Worm (Caenorhabditis elegans) whole organism, early embryonic: ENCODE results near the gene rpc-2.

Experiments used
- F13C5.2 ChIP-seq: sonication (generic microtip); optimal IDR thresholded peaks from 2 replicates; lab custom pipeline; 2017; ENCODE audit warnings: mild to moderate bottlenecking, missing genetic modification characterization, inconsistent platforms, missing compliant biosample characterization
- aly-1 ChIP-seq: sonication (generic microtip); optimal IDR thresholded peaks from 2 replicates; lab custom pipeline; 2016; ENCODE audit warnings: missing genetic modification characterization, missing compliant biosample characterization
- ama-1 ChIP-seq: fragments of 150-350 bp; optimal IDR thresholded peaks from 2 replicates; lab custom pipeline; 2014
- ceh-13 ChIP-seq: fragments of 200-800 bp; sonication (Bioruptor generic); optimal IDR thresholded peaks from 2 replicates; lab custom pipeline; 2018; ENCODE audit warnings: mild to moderate bottlenecking, missing genetic modification characterization, missing compliant biosample characterization
- ceh-36 ChIP-seq: sonication (generic microtip); optimal IDR thresholded peaks from 2 replicates; lab custom pipeline; 2016; ENCODE audit warnings: missing genetic modification characterization, inconsistent platforms, missing compliant biosample characterization
- flt-1 ChIP-seq: fragments of 200-800 bp; sonication (Bioruptor generic); IDR thresholded peaks from 2 replicates; pipeline ENCODE4 v1.3.6; 2022; ENCODE audit warnings: missing genetic modification characterization, missing compliant biosample characterization
- hmbx-1 ChIP-seq: sonication (generic microtip); optimal IDR thresholded peaks from 2 replicates; lab custom pipeline; 2016; ENCODE audit warnings: mild to moderate bottlenecking, missing genetic modification characterization, missing compliant biosample characterization
- pes-1 ChIP-seq: fragments of 200-800 bp; sonication (Bioruptor generic); IDR thresholded peaks from 2 replicates; pipeline ENCODE4 v1.3.6; 2022; ENCODE audit warnings: missing genetic modification reagents, missing genetic modification characterization, missing compliant biosample characterization
- scrt-1 ChIP-seq: fragments of 200-800 bp; sonication (Bioruptor generic); IDR thresholded peaks from 2 replicates; pipeline ENCODE4 v1.3.6; 2022; ENCODE audit warnings: missing genetic modification characterization, missing compliant biosample characterization
- tra-4 ChIP-seq: sonication (generic microtip); optimal IDR thresholded peaks from 2 replicates; lab custom pipeline; 2017; ENCODE audit warnings: missing genetic modification characterization, missing compliant biosample characterization

DNA sequence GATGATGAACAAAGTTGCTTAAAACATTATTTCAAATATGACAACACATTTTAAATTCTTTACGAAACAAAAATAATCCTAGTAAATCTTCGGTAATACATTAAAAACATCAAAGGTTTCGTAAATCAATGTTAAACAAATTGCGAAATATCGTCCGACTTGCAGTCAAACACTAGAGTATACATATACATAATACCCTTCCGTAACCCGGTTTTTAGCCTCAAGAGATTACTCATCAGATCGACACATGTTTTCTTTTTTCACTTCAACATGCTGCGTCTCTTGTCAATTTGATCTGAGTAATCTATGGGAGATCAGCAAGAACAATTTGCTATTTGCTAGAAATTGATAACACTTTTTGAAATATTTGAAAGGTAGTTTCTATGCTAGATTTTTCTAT is 10.9 kb upstream of the rpc-2 start:
- TF ChIP-seq scrt-1 (GFP tag; lab: Robert Waterston, UW) (no peak), ama-1 (no peak), ceh-36 (tag; lab: Kevin White, UChicago) (no peak), F13C5.2 (tag; lab: Kevin White, UChicago) (no peak), hmbx-1 (no peak), aly-1 (tag; lab: Kevin White, UChicago) (no peak), tra-4 (tag; lab: Kevin White, UChicago) (no peak), pes-1 (GFP tag; lab: Robert Waterston, UW) (no peak), flt-1 (no peak), ceh-13 (GFP tag; lab: Kevin White, UChicago) (no peak)
